Fruit fly (Drosophila melanogaster) whole organism, embryonic: ENCODE measurements around the gene CG13481.

ENCODE experiments used
- Ada2b ChIP-seq: fragments of 200-800 bp; sonication (Bioruptor generic); IDR thresholded peaks from 2 replicates; pipeline ENCODE4 v1.3.6; 2022; ENCODE audit warnings: missing biosample characterization, missing genetic modification characterization
- Adf1 ChIP-seq: fragments of 200-800 bp; sonication (Bioruptor generic); IDR thresholded peaks from 2 replicates; pipeline ENCODE4 v1.3.6; 2022; ENCODE audit warnings: missing biosample characterization, missing genetic modification characterization
- Atf-2 ChIP-seq: fragments of 200-800 bp; sonication (Bioruptor generic); optimal IDR thresholded peaks from 2 replicates; lab custom pipeline; 2016; ENCODE audit warnings: missing biosample characterization, missing genetic modification characterization
- Atf3 ChIP-seq: fragments of 200-800 bp; sonication (Bioruptor generic); optimal IDR thresholded peaks from 3 replicates; lab custom pipeline; 2016; ENCODE audit warnings: missing biosample characterization, missing genetic modification characterization
- CG10209 ChIP-seq: fragments of 200-800 bp; sonication (Bioruptor generic); optimal IDR thresholded peaks from 3 replicates; lab custom pipeline; 2017; ENCODE audit warnings: missing biosample characterization, mild to moderate bottlenecking, missing genetic modification characterization, missing genetic modification reagents
- CG10654 ChIP-seq: fragments of 200-800 bp; sonication (Bioruptor generic); optimal IDR thresholded peaks from 2 replicates; lab custom pipeline; 2016; ENCODE audit warnings: missing biosample characterization, missing genetic modification characterization
- CG10979 ChIP-seq: fragments of 200-800 bp; sonication (Bioruptor generic); optimal IDR thresholded peaks from 2 replicates; lab custom pipeline; 2018; ENCODE audit warnings: missing biosample characterization, mild to moderate bottlenecking, missing genetic modification characterization, moderate library complexity
- CG11504 ChIP-seq: fragments of 200-800 bp; sonication (Bioruptor generic); optimal IDR thresholded peaks from 3 replicates; lab custom pipeline; 2019; ENCODE audit warnings: missing biosample characterization, mild to moderate bottlenecking, missing genetic modification characterization, moderate library complexity
- CG12942 ChIP-seq: fragments of 200-800 bp; sonication (Bioruptor generic); optimal IDR thresholded peaks from 3 replicates; lab custom pipeline; 2016; ENCODE audit warnings: missing biosample characterization, missing genetic modification characterization
- CG13287 ChIP-seq: fragments of 200-800 bp; sonication (Bioruptor generic); IDR thresholded peaks from 2 replicates; pipeline ENCODE4 v1.3.6; 2022; ENCODE audit warnings: missing biosample characterization, missing genetic modification characterization; ENCODE audit not compliant: partially characterized antibody
- CG13296 ChIP-seq: fragments of 200-800 bp; sonication (Bioruptor generic); optimal IDR thresholded peaks from 3 replicates; lab custom pipeline; 2018; ENCODE audit warnings: missing biosample characterization, mild to moderate bottlenecking, missing genetic modification characterization
- CG1529 ChIP-seq: fragments of 200-800 bp; sonication (Bioruptor generic); optimal IDR thresholded peaks from 3 replicates; lab custom pipeline; 2018; ENCODE audit warnings: missing biosample characterization, missing genetic modification characterization
- CG17359 ChIP-seq: fragments of 200-800 bp; sonication (Bioruptor generic); optimal IDR thresholded peaks from 3 replicates; lab custom pipeline; 2018; ENCODE audit warnings: missing biosample characterization, mild to moderate bottlenecking, missing genetic modification characterization, moderate library complexity
- CG18599 ChIP-seq: fragments of 200-800 bp; sonication (Bioruptor generic); optimal IDR thresholded peaks from 3 replicates; lab custom pipeline; 2017; ENCODE audit warnings: missing biosample characterization, missing genetic modification characterization, mild to moderate bottlenecking, moderate library complexity, missing genetic modification reagents
- CG32532 ChIP-seq: fragments of 200-800 bp; sonication (Bioruptor generic); IDR thresholded peaks from 2 replicates; pipeline ENCODE4 v1.3.6; 2022; ENCODE audit warnings: missing biosample characterization, missing genetic modification characterization
- CG4424 ChIP-seq: fragments of 200-800 bp; sonication (Bioruptor generic); optimal IDR thresholded peaks from 3 replicates; lab custom pipeline; 2016; ENCODE audit warnings: missing biosample characterization, missing genetic modification characterization
- CG6175 ChIP-seq: fragments of 200-800 bp; sonication (Bioruptor generic); IDR thresholded peaks from 3 replicates; pipeline ENCODE4 v1.3.6; 2022; ENCODE audit warnings: missing biosample characterization, missing genetic modification characterization
- CG6791 ChIP-seq: fragments of 200-800 bp; sonication (Bioruptor generic); IDR thresholded peaks from 3 replicates; pipeline ENCODE4 v1.3.6; 2022; ENCODE audit warnings: missing biosample characterization, missing genetic modification characterization; ENCODE audit not compliant: partially characterized antibody
- CG7745 ChIP-seq: fragments of 200-800 bp; sonication (Bioruptor generic); optimal IDR thresholded peaks from 2 replicates; lab custom pipeline; 2018; ENCODE audit warnings: missing biosample characterization, mild to moderate bottlenecking, missing genetic modification characterization, moderate library complexity
- CG8765 ChIP-seq: fragments of 200-800 bp; sonication (Bioruptor generic); IDR thresholded peaks from 2 replicates; pipeline ENCODE4 v1.3.6; 2022; ENCODE audit warnings: missing biosample characterization, missing genetic modification characterization
- CG9797 ChIP-seq: fragments of 200-800 bp; sonication (Bioruptor generic); optimal IDR thresholded peaks from 3 replicates; lab custom pipeline; 2018; ENCODE audit warnings: missing biosample characterization, mild to moderate bottlenecking, missing genetic modification characterization
- D19A ChIP-seq: fragments of 200-800 bp; optimal IDR thresholded peaks from 3 replicates; lab custom pipeline; 2019; ENCODE audit warnings: missing biosample characterization, mild to moderate bottlenecking, missing genetic modification characterization, moderate library complexity
- D19B ChIP-seq: fragments of 200-800 bp; sonication (Bioruptor generic); optimal IDR thresholded peaks from 2 replicates; lab custom pipeline; 2017; ENCODE audit warnings: missing biosample characterization, mild to moderate bottlenecking, missing genetic modification characterization
- E2f2 ChIP-seq: fragments of 200-800 bp; sonication (Bioruptor generic); IDR thresholded peaks from 2 replicates; pipeline ENCODE4 v1.3.6; 2022; ENCODE audit warnings: missing biosample characterization, missing genetic modification characterization
- HmgZ ChIP-seq: fragments of 200-800 bp; sonication (Bioruptor generic); optimal IDR thresholded peaks from 2 replicates; lab custom pipeline; 2018; ENCODE audit warnings: missing biosample characterization, mild to moderate bottlenecking, missing genetic modification characterization
- NFAT ChIP-seq: fragments of 200-800 bp; sonication (Bioruptor generic); IDR thresholded peaks from 2 replicates; pipeline ENCODE4 v1.3.6; 2022; ENCODE audit warnings: missing biosample characterization, missing genetic modification characterization
- NK7.1 ChIP-seq: fragments of 200-800 bp; sonication (Bioruptor generic); optimal IDR thresholded peaks from 3 replicates; lab custom pipeline; 2016; ENCODE audit warnings: missing biosample characterization, missing genetic modification characterization
- Rfx ChIP-seq: fragments of 200-800 bp; sonication (Bioruptor generic); IDR thresholded peaks from 2 replicates; pipeline ENCODE4 v1.3.6; 2022; ENCODE audit warnings: missing biosample characterization, missing genetic modification characterization
- Sox100B ChIP-seq: fragments of 200-800 bp; sonication (Bioruptor generic); optimal IDR thresholded peaks from 3 replicates; lab custom pipeline; 2018; ENCODE audit warnings: missing biosample characterization, mild to moderate bottlenecking, missing genetic modification characterization
- Spps ChIP-seq: fragments of 200-800 bp; sonication (Bioruptor generic); optimal IDR thresholded peaks from 2 replicates; lab custom pipeline; 2018; ENCODE audit warnings: missing biosample characterization, mild to moderate bottlenecking, missing genetic modification characterization
- TFAM ChIP-seq: fragments of 200-800 bp; sonication (Bioruptor generic); optimal IDR thresholded peaks from 2 replicates; lab custom pipeline; 2017; ENCODE audit warnings: missing biosample characterization, missing genetic modification characterization, inconsistent platforms
- amos ChIP-seq: fragments of 200-800 bp; sonication (Bioruptor generic); IDR thresholded peaks from 2 replicates; pipeline ENCODE4 v1.3.6; 2022; ENCODE audit warnings: missing biosample characterization, missing genetic modification characterization; ENCODE audit not compliant: partially characterized antibody
- az2 ChIP-seq: fragments of 200-800 bp; sonication (Bioruptor generic); optimal IDR thresholded peaks from 3 replicates; lab custom pipeline; 2016; ENCODE audit warnings: missing biosample characterization, missing genetic modification characterization
- bowl ChIP-seq: fragments of 200-800 bp; sonication (Bioruptor generic); IDR thresholded peaks from 2 replicates; pipeline ENCODE4 v1.3.6; 2022; ENCODE audit warnings: missing biosample characterization, missing genetic modification characterization
- dimm ChIP-seq: fragments of 200-800 bp; sonication (Bioruptor generic); IDR thresholded peaks from 2 replicates; pipeline ENCODE4 v1.3.6; 2022; ENCODE audit warnings: missing biosample characterization, missing genetic modification characterization
- disco-r ChIP-seq: fragments of 200-800 bp; sonication (Bioruptor generic); optimal IDR thresholded peaks from 2 replicates; lab custom pipeline; 2016; ENCODE audit warnings: missing biosample characterization, missing genetic modification characterization
- dysf ChIP-seq: fragments of 200-800 bp; sonication (Bioruptor generic); IDR thresholded peaks from 3 replicates; pipeline ENCODE4 v1.3.6; 2022; ENCODE audit warnings: missing biosample characterization, missing genetic modification characterization
- ewg ChIP-seq: fragments of 200-800 bp; sonication (Bioruptor generic); optimal IDR thresholded peaks from 3 replicates; lab custom pipeline; 2017; ENCODE audit warnings: mild to moderate bottlenecking, missing biosample characterization, missing genetic modification reagents, missing genetic modification characterization
- ftz-f1 ChIP-seq: fragments of 200-800 bp; sonication (Bioruptor generic); optimal IDR thresholded peaks from 2 replicates; lab custom pipeline; 2016; ENCODE audit warnings: missing biosample characterization, missing genetic modification characterization
- ind ChIP-seq: fragments of 200-800 bp; sonication (Bioruptor generic); optimal IDR thresholded peaks from 3 replicates; lab custom pipeline; 2016; ENCODE audit warnings: missing biosample characterization, missing genetic modification characterization
- kay ChIP-seq: fragments of 200-800 bp; sonication (Bioruptor generic); optimal IDR thresholded peaks from 2 replicates; lab custom pipeline; 2016; ENCODE audit warnings: missing biosample characterization, missing genetic modification characterization
- nau ChIP-seq: fragments of 200-800 bp; sonication (Bioruptor generic); optimal IDR thresholded peaks from 3 replicates; lab custom pipeline; 2017; ENCODE audit warnings: missing biosample characterization, mild to moderate bottlenecking, missing genetic modification characterization, missing genetic modification reagents
- nmo ChIP-seq: fragments of 200-800 bp; sonication (Bioruptor generic); optimal IDR thresholded peaks from 2 replicates; lab custom pipeline; 2018; ENCODE audit warnings: missing biosample characterization, mild to moderate bottlenecking, missing genetic modification characterization, moderate library complexity
- onecut ChIP-seq: fragments of 200-800 bp; sonication (Bioruptor generic); IDR thresholded peaks from 2 replicates; pipeline ENCODE4 v1.3.6; 2022; ENCODE audit warnings: missing biosample characterization, missing genetic modification characterization
- prd ChIP-seq, 3 experiments: fragments of >200 bp in 2 of 3; fragments of 200-800 bp in 1 of 3; sonication (Bioruptor generic) in 1 of 3; optimal IDR thresholded peaks in 2 of 3; IDR thresholded peaks in 1 of 3; 2 replicates in 2 of 3; 3 replicates in 1 of 3; pipeline versions ENCODE4 v1.3.6 to Lab custom; 2017 to 2022; ENCODE audit warnings: missing biosample characterization in 1 of 3, missing genetic modification characterization in 1 of 3
- pzg ChIP-seq: fragments of 200-800 bp; sonication (Bioruptor generic); optimal IDR thresholded peaks from 3 replicates; lab custom pipeline; 2018; ENCODE audit warnings: missing biosample characterization, mild to moderate bottlenecking, missing genetic modification characterization, moderate library complexity
- tin ChIP-seq: fragments of 200-800 bp; sonication (Bioruptor generic); optimal IDR thresholded peaks from 3 replicates; lab custom pipeline; 2016; ENCODE audit warnings: missing biosample characterization, missing genetic modification characterization
- tna ChIP-seq: fragments of 200-800 bp; sonication (Bioruptor generic); IDR thresholded peaks from 2 replicates; pipeline ENCODE4 v1.3.6; 2022; ENCODE audit warnings: missing biosample characterization, missing genetic modification characterization; ENCODE audit not compliant: partially characterized antibody
- trh ChIP-seq: fragments of 200-800 bp; sonication (Bioruptor generic); optimal IDR thresholded peaks from 2 replicates; lab custom pipeline; 2016; ENCODE audit warnings: missing biosample characterization, missing genetic modification characterization
- wek ChIP-seq: fragments of 200-800 bp; sonication (Bioruptor generic); optimal IDR thresholded peaks from 3 replicates; lab custom pipeline; 2018; ENCODE audit warnings: missing biosample characterization, mild to moderate bottlenecking, missing genetic modification characterization, moderate library complexity

The CG13481 gene

dm6 chr3L:14325285-14325684, 44.2 kb downstream of the CG13481 start (continued):
- TF ChIP-seq nau (GFP tag; lab: Kevin White, UChicago) (peak; percentile 17), E2f2 (GFP tag; lab: Robert Waterston, UW) (0 out of 2 replicates have a peak, but pooled peaks have one; percentile 11), Spps (tag; lab: Kevin White, UChicago) (peak; percentile 68), trh (GFP tag; lab: Kevin White, UChicago) (no peak), Atf3 (no peak), CG10979 (tag; lab: Kevin White, UChicago) (peak; percentile 84), az2 (GFP tag; lab: Kevin White, UChicago) (peak; percentile 67), disco-r (GFP tag; lab: Kevin White, UChicago) (no peak), CG8765 (GFP tag; lab: Robert Waterston, UW) (no peak), CG32532 (no peak; the same call in 1 of the 2 replicates), nmo (GFP tag; lab: Kevin White, UChicago) (peak; percentile 71), Rfx (GFP tag; lab: Robert Waterston, UW) (no peak), CG1529 (GFP tag; lab: Kevin White, UChicago) (peak; percentile 43), HmgZ (tag; lab: Kevin White, UChicago) (no peak), amos (GFP tag; lab: Robert Waterston, UW) (no peak), wek (no peak), onecut (GFP tag; lab: Robert Waterston, UW) (peak; percentile 57), CG6791 (GFP tag; lab: Robert Waterston, UW) (no peak), CG11504 (tag; lab: Kevin White, UChicago) (peak; percentile 80), pzg (GFP tag; lab: Kevin White, UChicago) (no peak), tin (GFP tag; lab: Kevin White, UChicago) (peak; percentile 50), ewg (peak; percentile 33), prd (optimal IDR thresholded peaks at IDR 0.05; lab: Kevin White, UChicago) (no peak), prd (GFP tag; IDR thresholded peaks at IDR 0.05; lab: Robert Waterston, UW) (peak; percentile 52; the same call in 1 of the 3 replicates), tna (no peak), dimm (GFP tag; lab: Robert Waterston, UW) (no peak), NFAT (GFP tag; lab: Robert Waterston, UW) (no peak), Sox100B (peak; percentile 66), CG18599 (GFP tag; lab: Kevin White, UChicago) (peak; percentile 52), ind (GFP tag; lab: Kevin White, UChicago) (peak; percentile 47), Adf1 (GFP tag; lab: Robert Waterston, UW) (no peak), CG10209 (GFP tag; lab: Kevin White, UChicago) (peak; percentile 51), kay (GFP tag; lab: Kevin White, UChicago) (no peak), TFAM (no peak), Ada2b (GFP tag; lab: Robert Waterston, UW) (no peak), NK7.1 (GFP tag; lab: Kevin White, UChicago) (no peak), CG17359 (tag; lab: Kevin White, UChicago) (peak; percentile 72), D19B (GFP tag; lab: Kevin White, UChicago) (peak; percentile 19), CG12942 (peak; percentile 24), CG13287 (no peak), bowl (GFP tag; lab: Robert Waterston, UW) (no peak), CG7745 (tag; lab: Kevin White, UChicago) (no peak), dysf (GFP tag; lab: Robert Waterston, UW) (peak; percentile 47; the same call in 2 of the 3 replicates), D19A (tag; lab: Kevin White, UChicago) (peak; percentile 67), CG10654 (GFP tag; lab: Kevin White, UChicago) (peak; percentile 21), Atf-2 (GFP tag; lab: Kevin White, UChicago) (no peak), CG6175 (GFP tag; lab: Robert Waterston, UW) (no peak), CG9797 (GFP tag; lab: Kevin White, UChicago) (no peak), ftz-f1 (GFP tag; lab: Kevin White, UChicago) (no peak), CG13296 (peak; percentile 19), CG4424 (peak; percentile 70)
